Worm (Caenorhabditis elegans) whole organism, L4 larva: ENCODE results near the gene hacl-1.

Experiments
- R02D3.7 ChIP-seq: fragments of 150-350 bp; sonication (generic microtip); optimal IDR thresholded peaks from 3 replicates; lab custom pipeline; 2014; ENCODE audit warnings: missing biosample characterization, missing genetic modification characterization
- aha-1 ChIP-seq: fragments of 150-350 bp; peaks from one replicate; lab custom pipeline; 2014; ENCODE audit warnings: missing biosample characterization, missing genetic modification characterization
- ama-1 ChIP-seq: fragments of 150-350 bp; optimal IDR thresholded peaks from 2 replicates; lab custom pipeline; 2014; ENCODE audit warnings: inconsistent platforms, mixed read lengths
- ceh-32 ChIP-seq: sonication (generic microtip); optimal IDR thresholded peaks from 2 replicates; lab custom pipeline; 2016; ENCODE audit warnings: mild to moderate bottlenecking, missing genetic modification characterization, missing compliant biosample characterization; ENCODE audit not compliant: poor library complexity
- daf-16 ChIP-seq, 3 experiments: sonication (generic microtip); optimal IDR thresholded peaks; 2 replicates each; lab custom pipeline; 2016 to 2017; ENCODE audit warnings: missing genetic modification characterization in 3 of 3, missing genetic modification reagents in 3 of 3, mild to moderate bottlenecking in 2 of 3, missing compliant biosample characterization in 2 of 3, missing biosample characterization in 1 of 3, moderate library complexity in 1 of 3
- dmd-6 ChIP-seq: fragments of 200-800 bp; sonication (Bioruptor generic); IDR thresholded peaks from 2 replicates; pipeline ENCODE4 v1.3.6; 2022; ENCODE audit warnings: missing genetic modification reagents, missing genetic modification characterization, missing compliant biosample characterization
- dmd-8 ChIP-seq: fragments of 200-800 bp; sonication (Bioruptor generic); IDR thresholded peaks from 2 replicates; pipeline ENCODE4 v1.3.6; 2022; ENCODE audit warnings: missing genetic modification characterization, missing compliant biosample characterization
- dve-1 ChIP-seq: sonication (generic microtip); optimal IDR thresholded peaks from 2 replicates; lab custom pipeline; 2017; ENCODE audit warnings: antibody characterized with exemption, mild to moderate bottlenecking, missing genetic modification characterization, missing compliant biosample characterization; ENCODE audit not compliant: insufficient read depth
- egl-27 ChIP-seq: sonication (generic microtip); optimal IDR thresholded peaks from 3 replicates; lab custom pipeline; 2017; ENCODE audit warnings: missing biosample characterization, missing genetic modification reagents, missing genetic modification characterization
- fkh-10 ChIP-seq: fragments of 150-350 bp; optimal IDR thresholded peaks from 2 replicates; lab custom pipeline; 2014; ENCODE audit warnings: missing biosample characterization, missing genetic modification reagents, missing genetic modification characterization
- hlh-11 ChIP-seq: fragments of 200-800 bp; sonication (Bioruptor generic); optimal IDR thresholded peaks from 2 replicates; lab custom pipeline; 2018; ENCODE audit warnings: mild to moderate bottlenecking, missing genetic modification characterization, missing compliant biosample characterization
- jun-1 ChIP-seq: fragments of 150-350 bp; optimal IDR thresholded peaks from 2 replicates; lab custom pipeline; 2014; ENCODE audit warnings: missing biosample characterization, missing genetic modification reagents, missing genetic modification characterization
- lin-1 ChIP-seq: fragments of 200-800 bp; sonication (Bioruptor generic); IDR thresholded peaks from 2 replicates; pipeline ENCODE4 v1.3.6; 2022; ENCODE audit warnings: missing genetic modification reagents, missing genetic modification characterization, missing compliant biosample characterization
- lin-13 ChIP-seq: fragments of 150-350 bp; optimal IDR thresholded peaks from 2 replicates; lab custom pipeline; 2014; ENCODE audit warnings: missing biosample characterization, missing genetic modification reagents, missing genetic modification characterization
- lin-29 ChIP-seq: fragments of 200-800 bp; sonication (Bioruptor generic); IDR thresholded peaks from 2 replicates; pipeline ENCODE4 v1.3.6; 2022; ENCODE audit warnings: missing genetic modification reagents, missing genetic modification characterization, missing compliant biosample characterization
- lin-38 ChIP-seq: fragments of 200-800 bp; sonication (Bioruptor generic); IDR thresholded peaks from 2 replicates; pipeline ENCODE4 v1.3.6; 2022; ENCODE audit warnings: missing genetic modification reagents, missing genetic modification characterization, missing compliant biosample characterization
- lsy-2 ChIP-seq, 2 experiments: fragments of 150-350 bp in 1 of 2; sonication (generic microtip) in 1 of 2; optimal IDR thresholded peaks; 2 replicates each; lab custom pipeline; 2014 to 2017; ENCODE audit warnings: missing biosample characterization in 2 of 2, missing genetic modification characterization in 2 of 2
- madf-5 ChIP-seq, 2 experiments: fragments of 200-800 bp; sonication (Bioruptor generic); IDR thresholded peaks; 2 replicates each; pipeline ENCODE4 v1.3.6; 2022; ENCODE audit warnings: missing compliant biosample characterization in 2 of 2, missing genetic modification characterization in 2 of 2
- madf-9 ChIP-seq: fragments of 200-800 bp; sonication (Bioruptor generic); conservative IDR thresholded peaks from 2 replicates; pipeline ENCODE4 v1.3.6; 2022; ENCODE audit warnings: missing genetic modification reagents, missing genetic modification characterization, missing compliant biosample characterization
- mdl-1 ChIP-seq, 2 experiments: fragments of 150-350 bp in 1 of 2; sonication (generic microtip) in 1 of 2; optimal IDR thresholded peaks; 2 replicates each; lab custom pipeline; 2014 to 2017; ENCODE audit warnings: missing biosample characterization in 2 of 2, missing genetic modification characterization in 2 of 2
- mdt-29 ChIP-seq: fragments of 200-800 bp; sonication (Bioruptor generic); IDR thresholded peaks from 2 replicates; pipeline ENCODE4 v1.3.6; 2022; ENCODE audit warnings: missing genetic modification reagents, missing genetic modification characterization, missing compliant biosample characterization
- mep-1 ChIP-seq: fragments of 150-350 bp; sonication (generic microtip); optimal IDR thresholded peaks from 3 replicates; lab custom pipeline; 2014; ENCODE audit warnings: missing biosample characterization, missing genetic modification characterization
- mes-2 ChIP-seq: sonication (generic microtip); optimal IDR thresholded peaks from 2 replicates; lab custom pipeline; 2016; ENCODE audit warnings: missing genotype, mild to moderate bottlenecking, missing genetic modification characterization, missing compliant biosample characterization; ENCODE audit not compliant: poor library complexity, severe bottlenecking
- nhr-25 ChIP-seq: sonication (generic microtip); optimal IDR thresholded peaks from 2 replicates; lab custom pipeline; 2017; ENCODE audit warnings: missing genetic modification characterization, mild to moderate bottlenecking, missing compliant biosample characterization, antibody characterized with exemption, moderate library complexity, borderline replicate concordance; ENCODE audit not compliant: insufficient read depth
- nhr-28 ChIP-seq: fragments of 150-350 bp; optimal IDR thresholded peaks from 2 replicates; lab custom pipeline; 2014; ENCODE audit warnings: missing biosample characterization, missing genetic modification characterization
- nhr-77 ChIP-seq: fragments of 150-350 bp; optimal IDR thresholded peaks from 2 replicates; lab custom pipeline; 2014; ENCODE audit warnings: missing biosample characterization, missing genetic modification characterization
- php-3 ChIP-seq: fragments of 200-800 bp; sonication (Bioruptor generic); IDR thresholded peaks from 2 replicates; pipeline ENCODE4 v1.3.6; 2022; ENCODE audit warnings: missing genetic modification reagents, missing genetic modification characterization, missing compliant biosample characterization
- pqm-1 ChIP-seq: sonication (generic microtip); optimal IDR thresholded peaks from 2 replicates; lab custom pipeline; 2017; ENCODE audit warnings: missing biosample characterization, missing genetic modification characterization
- set-16 ChIP-seq: fragments of 200-800 bp; sonication (Bioruptor generic); IDR thresholded peaks from 2 replicates; pipeline ENCODE4 v1.3.6; 2022; ENCODE audit warnings: missing genetic modification reagents, missing genetic modification characterization, missing compliant biosample characterization
- skn-1 ChIP-seq: fragments of 150-350 bp; optimal IDR thresholded peaks from 2 replicates; lab custom pipeline; 2014; ENCODE audit warnings: missing biosample characterization, missing genetic modification characterization
- snpc-4 ChIP-seq: fragments of 150-350 bp; optimal IDR thresholded peaks from 2 replicates; lab custom pipeline; 2014; ENCODE audit warnings: missing biosample characterization, missing genetic modification characterization
- spr-3 ChIP-seq: fragments of 200-800 bp; sonication (Bioruptor generic); optimal IDR thresholded peaks from 2 replicates; lab custom pipeline; 2018; ENCODE audit warnings: mild to moderate bottlenecking, missing genetic modification characterization, missing compliant biosample characterization
- tra-1 ChIP-seq: fragments of 200-800 bp; sonication (Bioruptor generic); IDR thresholded peaks from 2 replicates; pipeline ENCODE4 v1.3.6; 2022; ENCODE audit warnings: missing genetic modification reagents, missing genetic modification characterization, missing compliant biosample characterization
- unc-130 ChIP-seq: sonication (generic microtip); optimal IDR thresholded peaks from 2 replicates; lab custom pipeline; 2016; ENCODE audit warnings: missing genetic modification reagents, missing genetic modification characterization, missing compliant biosample characterization
- unc-39 ChIP-seq: sonication (generic microtip); optimal IDR thresholded peaks from 2 replicates; lab custom pipeline; 2017; ENCODE audit warnings: missing biosample characterization, missing genetic modification characterization
- zfp-3 ChIP-seq: fragments of 200-800 bp; sonication (Bioruptor generic); conservative IDR thresholded peaks from 2 replicates; pipeline ENCODE4 v1.3.6; 2022; ENCODE audit warnings: missing genetic modification reagents, missing genetic modification characterization, missing compliant biosample characterization
- zip-11 ChIP-seq: fragments of 200-800 bp; sonication (Bioruptor generic); IDR thresholded peaks from 2 replicates; pipeline ENCODE4 v1.3.6; 2022; ENCODE audit warnings: missing genetic modification characterization, missing compliant biosample characterization
- zip-2 ChIP-seq: fragments of 150-350 bp; optimal IDR thresholded peaks from 2 replicates; lab custom pipeline; 2014; ENCODE audit warnings: missing biosample characterization, missing genetic modification characterization

hacl-1 gene

ce11 chrII:11464427-11464944 lies 28.3 kb downstream of the hacl-1 start, which contains the start of the genes aars-1 and rga-1 (continued):
- no peak for TF ChIP-seq nhr-25 (tag; lab: Kevin White, UChicago)
- TF ChIP-seq mdl-1 (tag; optimal IDR thresholded peaks at IDR 0.05; lab: Kevin White, UChicago), result peak in 1 of 2 experiments; percentile 82
- peak; percentile 22 for TF ChIP-seq lin-13 (GFP tag; lab: Kevin White, UChicago)
- peak in 1 of 2 experiments; percentile 72 for TF ChIP-seq lsy-2 (tag; optimal IDR thresholded peaks at IDR 0.05; lab: Kevin White, UChicago)
- TF ChIP-seq jun-1 (tag; lab: Kevin White, UChicago), result peak; percentile 26
- TF ChIP-seq mdt-29 (GFP tag; lab: Robert Waterston, UW), result no peak
- no peak for TF ChIP-seq madf-9 (GFP tag; lab: Robert Waterston, UW)
- no peak for TF ChIP-seq spr-3 (GFP tag; lab: Kevin White, UChicago)
- no peak for TF ChIP-seq ceh-32 (tag; lab: Kevin White, UChicago)
- peak; percentile 51 for TF ChIP-seq lin-38 (GFP tag; lab: Robert Waterston, UW)
- no peak for TF ChIP-seq snpc-4
- no peak for TF ChIP-seq skn-1 (tag; lab: Kevin White, UChicago)
- no peak for TF ChIP-seq ama-1 (lab: Kevin White, UChicago)

- TF ChIP-seq php-3 (GFP tag; lab: Robert Waterston, UW) (no peak), R02D3.7 (peak; percentile 72), unc-130 (peak; percentile 5), mes-2 (tag; lab: Kevin White, UChicago) (peak; percentile 76)
These were observed 28.9 kb downstream of the hacl-1 start for ce11 chrII:11463899-11464298.

ce11 chrII:11459883-11460282 lies 32.9 kb downstream of the hacl-1 start:
- no peak for TF ChIP-seq zfp-3 (GFP tag; lab: Robert Waterston, UW)
- TF ChIP-seq pqm-1 (tag; lab: Kevin White, UChicago), result peak; percentile 54
- TF ChIP-seq hlh-11 (tag; lab: Kevin White, UChicago), result peak; percentile 40
- peak; percentile 11 for TF ChIP-seq nhr-77 (tag; lab: Kevin White, UChicago)
- TF ChIP-seq aha-1 (tag; lab: Kevin White, UChicago), result peak; percentile 12
- TF ChIP-seq nhr-28 (tag; lab: Kevin White, UChicago), result peak; percentile 75
- TF ChIP-seq ceh-32 (tag; lab: Kevin White, UChicago), result no peak
- TF ChIP-seq lin-38 (GFP tag; lab: Robert Waterston, UW), result peak; percentile 20; the same call in 1 of the 2 replicates
- no peak for TF ChIP-seq egl-27 (tag; lab: Kevin White, UChicago)
- TF ChIP-seq R02D3.7, result no peak
- no peak for TF ChIP-seq daf-16 (GFP tag; optimal IDR thresholded peaks at IDR 0.05; lab: Kevin White, UChicago)
- peak; percentile 43 for TF ChIP-seq daf-16 (tag; optimal IDR thresholded peaks at IDR 0.05; lab: Kevin White, UChicago)
- TF ChIP-seq dmd-6 (GFP tag; lab: Robert Waterston, UW), result peak; percentile 27; the same call in 1 of the 2 replicates
- no peak for TF ChIP-seq tra-1
- peak; percentile 39 for TF ChIP-seq dve-1 (tag; lab: Kevin White, UChicago)

ce11 chrII:11455715-11456114 lies 37.0 kb downstream of the hacl-1 start:
- TF ChIP-seq mes-2 (tag; lab: Kevin White, UChicago) (peak; percentile 25), lin-38 (GFP tag; lab: Robert Waterston, UW) (peak; percentile 30), mep-1 (peak; percentile 5), tra-1 (no peak), lin-1 (GFP tag; lab: Robert Waterston, UW) (no peak)

ce11 chrII:11455140-11455539 lies 37.6 kb downstream of the hacl-1 start:
- TF ChIP-seq zip-11 (GFP tag; lab: Robert Waterston, UW) (no peak), set-16 (GFP tag; lab: Robert Waterston, UW) (peak; percentile 89), fkh-10 (GFP tag; lab: Kevin White, UChicago) (no peak), madf-5 (GFP tag; IDR thresholded peaks at IDR 0.05; lab: Robert Waterston, UW) (no peak), lin-1 (GFP tag; lab: Robert Waterston, UW) (no peak), unc-39 (tag; lab: Kevin White, UChicago) (no peak), lin-29 (GFP tag; lab: Robert Waterston, UW) (no peak), dmd-8 (GFP tag; lab: Robert Waterston, UW) (no peak), aha-1 (tag; lab: Kevin White, UChicago) (peak; percentile 13), zip-2 (tag; lab: Kevin White, UChicago) (no peak)
- TF ChIP-seq, all 104 proteins: peak for 2
